Worm (Caenorhabditis elegans) whole organism, young adult: ENCODE measurements around the gene F35E8.7.

Experiments used
- B0261.1 ChIP-seq: sonication (generic microtip); optimal IDR thresholded peaks from 2 replicates; lab custom pipeline; 2016; ENCODE audit warnings: mild to moderate bottlenecking, missing genetic modification characterization, moderate library complexity, missing compliant biosample characterization
- hmg-1.2 ChIP-seq: fragments of 200-800 bp; sonication (Bioruptor generic); IDR thresholded peaks from 2 replicates; pipeline ENCODE4 v1.3.6; 2022; ENCODE audit warnings: missing genetic modification reagents, missing genetic modification characterization, missing compliant biosample characterization

ce11 chrV:15865839-15866238, 48.0 kb upstream of the F35E8.7 start, which contains the start of gene srh-293:
- TF ChIP-seq B0261.1 (tag; lab: Kevin White, UChicago) (no peak), hmg-1.2 (GFP tag; lab: Robert Waterston, UW) (no peak)
